Worm (Caenorhabditis elegans): ENCODE measurements around the gene gipc-1.

DNA sequence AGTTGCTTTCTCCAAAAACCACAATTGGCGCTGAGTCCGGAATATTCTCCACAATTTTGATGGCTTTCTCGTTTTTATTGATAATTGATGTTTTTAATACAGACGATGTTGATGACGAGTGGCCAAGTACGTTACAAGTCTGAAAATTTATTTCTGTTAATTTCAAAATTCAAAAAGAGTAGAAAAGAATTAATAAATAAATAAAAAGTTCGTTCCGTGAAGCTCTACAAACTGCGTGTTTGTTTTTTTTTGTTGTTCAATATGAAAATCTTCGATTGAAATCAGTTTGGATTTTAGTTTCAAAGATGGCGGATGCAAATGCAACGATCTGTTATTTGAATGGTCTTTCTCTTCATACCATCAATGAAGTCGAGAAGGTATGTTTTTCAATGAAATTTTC is 40.4 kb downstream of the gipc-1 start, which contains the start of gene F26F4.2:
- TF ChIP-seq blmp-1 (tag; optimal IDR thresholded peaks at IDR 0.05) (no peak), pha-4 (tag; optimal IDR thresholded peaks at IDR 0.05) (no peak), ces-1 (GFP tag; optimal IDR thresholded peaks at IDR 0.05) (no peak), drap-1 (GFP tag; optimal IDR thresholded peaks at IDR 0.05) (no peak)

All from whole organism, mixed stage, embryonic.